Worm (Caenorhabditis elegans): Measurements from ENCODE around the gene F07B10.7.

- TF ChIP-seq dao-5 (tag; optimal IDR thresholded peaks at IDR 0.05) (no peak), W03F9.2 (tag; optimal IDR thresholded peaks at IDR 0.05) (no peak), him-1 (tag; optimal IDR thresholded peaks at IDR 0.05) (no peak)
Observed at ce11 chrV:11223698-11224097, 36.8 kb downstream of the F07B10.7 start.

Measured in whole organism, L4/young adult.